Worm (Caenorhabditis elegans): ENCODE measurements around the gene gyg-2.

DNA sequence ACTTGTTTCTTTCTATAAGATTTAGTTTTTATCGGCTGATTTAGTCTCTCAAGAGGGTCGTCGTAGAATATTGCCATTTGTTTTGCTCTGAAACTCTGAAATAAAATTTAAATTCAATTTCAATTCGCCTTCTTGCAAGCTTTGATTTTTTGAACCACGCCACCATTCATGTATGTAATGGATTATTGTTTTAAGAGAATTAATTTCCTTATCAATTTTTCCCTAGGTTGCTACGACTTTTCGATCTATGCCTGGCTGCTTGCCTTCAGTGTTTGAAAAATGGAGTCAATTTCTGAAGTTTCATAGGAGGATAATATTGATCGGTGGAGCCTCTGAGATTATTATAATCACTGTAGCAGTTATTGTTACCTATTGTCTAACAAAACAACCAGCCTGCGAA, 10.5 kb downstream of the gyg-2 start, which contains the start of the genes clec-38 and clec-34:
- TF ChIP-seq dao-5 (tag; optimal IDR thresholded peaks at IDR 0.05): no peak
- TF ChIP-seq him-1 (tag; optimal IDR thresholded peaks at IDR 0.05): no peak

Data from whole organism, L4/young adult.